Fruit fly (Drosophila melanogaster) whole organism, embryonic: ENCODE results near the gene CG4041.

ENCODE experiments used
- Atf6 ChIP-seq: fragments of 200-800 bp; sonication (Bioruptor generic); IDR thresholded peaks from 2 replicates; pipeline ENCODE4 v1.3.6; 2022; ENCODE audit warnings: missing biosample characterization, missing genetic modification characterization
- B-H2 ChIP-seq: fragments of 200-800 bp; sonication (Bioruptor generic); optimal IDR thresholded peaks from 2 replicates; lab custom pipeline; 2018; ENCODE audit warnings: missing biosample characterization, mild to moderate bottlenecking, missing genetic modification characterization
- CG10147 ChIP-seq: fragments of 200-800 bp; sonication (Bioruptor generic); optimal IDR thresholded peaks from 2 replicates; lab custom pipeline; 2019; ENCODE audit warnings: missing biosample characterization, mild to moderate bottlenecking, missing genetic modification characterization, moderate library complexity
- CG10209 ChIP-seq: fragments of 200-800 bp; sonication (Bioruptor generic); optimal IDR thresholded peaks from 3 replicates; lab custom pipeline; 2017; ENCODE audit warnings: missing biosample characterization, mild to moderate bottlenecking, missing genetic modification characterization, missing genetic modification reagents
- CG10654 ChIP-seq: fragments of 200-800 bp; sonication (Bioruptor generic); optimal IDR thresholded peaks from 2 replicates; lab custom pipeline; 2016; ENCODE audit warnings: missing biosample characterization, missing genetic modification characterization
- CG11695 ChIP-seq: fragments of 200-800 bp; sonication (Bioruptor generic); IDR thresholded peaks from 3 replicates; pipeline ENCODE4 v1.3.6; 2022; ENCODE audit warnings: missing biosample characterization, missing genetic modification characterization
- CG12155 ChIP-seq: fragments of 200-800 bp; sonication (Bioruptor generic); optimal IDR thresholded peaks from 3 replicates; lab custom pipeline; 2016; ENCODE audit warnings: missing biosample characterization, missing genetic modification characterization
- CG13287 ChIP-seq: fragments of 200-800 bp; sonication (Bioruptor generic); IDR thresholded peaks from 2 replicates; pipeline ENCODE4 v1.3.6; 2022; ENCODE audit warnings: missing biosample characterization, missing genetic modification characterization; ENCODE audit not compliant: partially characterized antibody
- CG13775 ChIP-seq: fragments of 200-800 bp; sonication (Bioruptor generic); optimal IDR thresholded peaks from 3 replicates; lab custom pipeline; 2017; ENCODE audit warnings: missing biosample characterization, mild to moderate bottlenecking, missing genetic modification characterization
- CG14050 ChIP-seq: fragments of 200-800 bp; sonication (Bioruptor generic); IDR thresholded peaks from 3 replicates; pipeline ENCODE4 v1.3.6; 2022; ENCODE audit warnings: missing biosample characterization, missing genetic modification characterization
- CG1647 ChIP-seq: fragments of 200-800 bp; sonication (Bioruptor generic); optimal IDR thresholded peaks from 3 replicates; lab custom pipeline; 2016; ENCODE audit warnings: missing biosample characterization, missing genetic modification characterization
- CG16815 ChIP-seq: fragments of 200-800 bp; sonication (Bioruptor generic); optimal IDR thresholded peaks from 3 replicates; lab custom pipeline; 2017; ENCODE audit warnings: missing biosample characterization, mild to moderate bottlenecking, missing genetic modification characterization
- CG17612 ChIP-seq: fragments of 200-800 bp; sonication (Bioruptor generic); IDR thresholded peaks from 2 replicates; pipeline ENCODE4 v1.3.6; 2022; ENCODE audit warnings: missing biosample characterization, missing genetic modification characterization
- CG18599 ChIP-seq: fragments of 200-800 bp; sonication (Bioruptor generic); optimal IDR thresholded peaks from 3 replicates; lab custom pipeline; 2017; ENCODE audit warnings: missing biosample characterization, missing genetic modification characterization, mild to moderate bottlenecking, moderate library complexity, missing genetic modification reagents
- CG31388 ChIP-seq: fragments of 200-800 bp; sonication (Bioruptor generic); optimal IDR thresholded peaks from 2 replicates; lab custom pipeline; 2016; ENCODE audit warnings: missing biosample characterization, missing genetic modification characterization
- CG3281 ChIP-seq: fragments of 200-800 bp; sonication (Bioruptor generic); optimal IDR thresholded peaks from 3 replicates; lab custom pipeline; 2017; ENCODE audit warnings: missing biosample characterization, mild to moderate bottlenecking, missing genetic modification characterization
- CG4707 ChIP-seq: fragments of 200-800 bp; sonication (Bioruptor generic); optimal IDR thresholded peaks from 2 replicates; lab custom pipeline; 2018; ENCODE audit warnings: missing biosample characterization, mild to moderate bottlenecking, missing genetic modification characterization, moderate library complexity
- CG6272 ChIP-seq: fragments of 200-800 bp; sonication (Bioruptor generic); IDR thresholded peaks from 2 replicates; pipeline ENCODE4 v1.3.6; 2022; ENCODE audit warnings: missing biosample characterization, missing genetic modification characterization
- CG6854 ChIP-seq: fragments of 200-800 bp; sonication (Bioruptor generic); optimal IDR thresholded peaks from 3 replicates; lab custom pipeline; 2017; ENCODE audit warnings: missing biosample characterization, mild to moderate bottlenecking, missing genetic modification characterization
- CG7357 ChIP-seq: fragments of 200-800 bp; sonication (Bioruptor generic); IDR thresholded peaks from 3 replicates; pipeline ENCODE4 v1.3.6; 2022; ENCODE audit warnings: missing biosample characterization, missing genetic modification characterization
- CG7987 ChIP-seq: fragments of 200-800 bp; sonication (Bioruptor generic); optimal IDR thresholded peaks from 2 replicates; lab custom pipeline; 2018; ENCODE audit warnings: missing biosample characterization, mild to moderate bottlenecking, missing genetic modification characterization, moderate library complexity
- CoRest ChIP-seq: fragments of 200-800 bp; sonication (Bioruptor generic); optimal IDR thresholded peaks from 3 replicates; lab custom pipeline; 2018; ENCODE audit warnings: missing biosample characterization, mild to moderate bottlenecking, missing genetic modification characterization, moderate library complexity
- D ChIP-seq, 2 experiments: fragments of 200-800 bp in 1 of 2; fragments of >200 bp in 1 of 2; sonication (Bioruptor generic) in 1 of 2; optimal IDR thresholded peaks; 2 replicates in 1 of 2; 3 replicates in 1 of 2; lab custom pipeline; 2017; ENCODE audit warnings: mild to moderate bottlenecking in 1 of 2, missing biosample characterization in 1 of 2, missing genetic modification characterization in 1 of 2, missing genetic modification reagents in 1 of 2
- Drgx ChIP-seq: fragments of 200-800 bp; sonication (Bioruptor generic); IDR thresholded peaks from 2 replicates; pipeline ENCODE4 v1.3.6; 2022; ENCODE audit warnings: missing biosample characterization, missing genetic modification characterization
- E2f1 ChIP-seq: fragments of 200-800 bp; sonication (Bioruptor generic); IDR thresholded peaks from 2 replicates; pipeline ENCODE4 v1.3.6; 2022; ENCODE audit warnings: missing biosample characterization, missing genetic modification characterization
- HmgD ChIP-seq: fragments of 200-800 bp; sonication (Bioruptor generic); optimal IDR thresholded peaks from 3 replicates; lab custom pipeline; 2016; ENCODE audit warnings: missing biosample characterization, missing genetic modification characterization
- Hr3 ChIP-seq: fragments of 200-800 bp; sonication (Bioruptor generic); optimal IDR thresholded peaks from 3 replicates; lab custom pipeline; 2016; ENCODE audit warnings: missing biosample characterization, missing genetic modification characterization
- Poxn ChIP-seq: fragments of 200-800 bp; sonication (Bioruptor generic); IDR thresholded peaks from 2 replicates; pipeline ENCODE4 v1.3.6; 2022; ENCODE audit warnings: missing biosample characterization, missing genetic modification characterization
- Scr ChIP-seq: fragments of 200-800 bp; sonication (Bioruptor generic); IDR thresholded peaks from 2 replicates; pipeline ENCODE4 v1.3.6; 2022; ENCODE audit warnings: missing biosample characterization, missing genetic modification characterization; ENCODE audit not compliant: partially characterized antibody
- Ssrp ChIP-seq: fragments of 200-800 bp; sonication (Bioruptor generic); optimal IDR thresholded peaks from 2 replicates; lab custom pipeline; 2018; ENCODE audit warnings: missing biosample characterization, mild to moderate bottlenecking, missing genetic modification characterization, moderate library complexity
- bigmax ChIP-seq: fragments of 200-800 bp; sonication (Bioruptor generic); optimal IDR thresholded peaks from 2 replicates; lab custom pipeline; 2018; ENCODE audit warnings: missing biosample characterization, mild to moderate bottlenecking, missing genetic modification characterization
- da ChIP-seq: fragments of 200-800 bp; sonication (Bioruptor generic); optimal IDR thresholded peaks from 2 replicates; lab custom pipeline; 2016; ENCODE audit warnings: missing biosample characterization, missing genetic modification characterization
- dimm ChIP-seq: fragments of 200-800 bp; sonication (Bioruptor generic); IDR thresholded peaks from 2 replicates; pipeline ENCODE4 v1.3.6; 2022; ENCODE audit warnings: missing biosample characterization, missing genetic modification characterization
- en ChIP-seq: fragments of 200-800 bp; sonication (Bioruptor generic); optimal IDR thresholded peaks from 2 replicates; lab custom pipeline; 2016; ENCODE audit warnings: missing biosample characterization, missing genetic modification characterization
- ftz-f1 ChIP-seq: fragments of 200-800 bp; sonication (Bioruptor generic); optimal IDR thresholded peaks from 2 replicates; lab custom pipeline; 2016; ENCODE audit warnings: missing biosample characterization, missing genetic modification characterization
- fu2 ChIP-seq: fragments of 200-800 bp; sonication (Bioruptor generic); optimal IDR thresholded peaks from 2 replicates; lab custom pipeline; 2016; ENCODE audit warnings: missing biosample characterization, missing genetic modification characterization
- gro ChIP-seq: fragments of 200-800 bp; sonication (Bioruptor generic); optimal IDR thresholded peaks from 2 replicates; lab custom pipeline; 2016; ENCODE audit warnings: missing biosample characterization, missing genetic modification characterization
- inv ChIP-seq: fragments of 200-800 bp; sonication (Bioruptor generic); IDR thresholded peaks from 2 replicates; pipeline ENCODE4 v1.3.6; 2022; ENCODE audit warnings: missing biosample characterization, missing genetic modification characterization; ENCODE audit not compliant: partially characterized antibody
- ken ChIP-seq: fragments of 200-800 bp; sonication (Bioruptor generic); IDR thresholded peaks from 3 replicates; pipeline ENCODE4 v1.3.6; 2022; ENCODE audit warnings: missing biosample characterization, missing genetic modification characterization
- nerfin-1 ChIP-seq: fragments of 200-800 bp; sonication (Bioruptor generic); optimal IDR thresholded peaks from 3 replicates; lab custom pipeline; 2019; ENCODE audit warnings: missing biosample characterization, mild to moderate bottlenecking, missing genetic modification characterization, moderate library complexity
- oc ChIP-seq: fragments of 200-800 bp; sonication (Bioruptor generic); optimal IDR thresholded peaks from 2 replicates; lab custom pipeline; 2018; ENCODE audit warnings: missing biosample characterization, mild to moderate bottlenecking, missing genetic modification characterization, moderate library complexity
- peb ChIP-seq: fragments of 200-800 bp; sonication (Bioruptor generic); IDR thresholded peaks from 2 replicates; pipeline ENCODE4 v1.3.6; 2022; ENCODE audit warnings: missing biosample characterization, missing genetic modification characterization
- pfk ChIP-seq: fragments of 200-800 bp; sonication (Bioruptor generic); optimal IDR thresholded peaks from 2 replicates; lab custom pipeline; 2018; ENCODE audit warnings: missing biosample characterization, mild to moderate bottlenecking, missing genetic modification characterization, moderate library complexity
- pho ChIP-seq: fragments of 200-800 bp; sonication (Bioruptor generic); optimal IDR thresholded peaks from 2 replicates; lab custom pipeline; 2016; ENCODE audit warnings: missing biosample characterization, missing genetic modification characterization
- psq ChIP-seq: fragments of 200-800 bp; sonication (Bioruptor generic); optimal IDR thresholded peaks from 2 replicates; lab custom pipeline; 2017; ENCODE audit warnings: missing biosample characterization, missing genetic modification characterization
- sens ChIP-seq: fragments of 200-800 bp; sonication (Bioruptor generic); peaks from one replicate; lab custom pipeline; 2016; ENCODE audit warnings: missing biosample characterization, missing genetic modification characterization
- sim ChIP-seq: fragments of 200-800 bp; sonication (Bioruptor generic); IDR thresholded peaks from 2 replicates; pipeline ENCODE4 v1.3.6; 2022; ENCODE audit warnings: missing biosample characterization, missing genetic modification characterization
- tio ChIP-seq: fragments of 200-800 bp; sonication (Bioruptor generic); optimal IDR thresholded peaks from 2 replicates; lab custom pipeline; 2017; ENCODE audit warnings: missing biosample characterization, missing genetic modification characterization, inconsistent platforms
- toy ChIP-seq: fragments of 200-800 bp; sonication (Bioruptor generic); IDR thresholded peaks from 2 replicates; pipeline ENCODE4 v1.3.6; 2022; ENCODE audit warnings: missing biosample characterization, missing genetic modification characterization
- tx ChIP-seq: fragments of 200-800 bp; sonication (Bioruptor generic); optimal IDR thresholded peaks from 2 replicates; lab custom pipeline; 2016; ENCODE audit warnings: missing biosample characterization, missing genetic modification characterization
- unpg ChIP-seq: fragments of 200-800 bp; sonication (Bioruptor generic); optimal IDR thresholded peaks from 3 replicates; lab custom pipeline; 2018; ENCODE audit warnings: missing biosample characterization, mild to moderate bottlenecking, missing genetic modification characterization, moderate library complexity

Gene CG4041

dm6 chrX:4906573-4906972 lies 11.7 kb downstream of the CG4041 start, which contains the start of gene CG6927 (continued):
- peak; percentile 94 for TF ChIP-seq sens
- TF ChIP-seq CG11695 (GFP tag; lab: Robert Waterston, UW), result peak; percentile 87
- peak; percentile 85 for TF ChIP-seq peb (GFP tag; lab: Robert Waterston, UW)
- TF ChIP-seq tx (GFP tag; lab: Kevin White, UChicago), result no peak
- no peak for TF ChIP-seq CG6854 (GFP tag; lab: Kevin White, UChicago)
- TF ChIP-seq dimm (GFP tag; lab: Robert Waterston, UW), result peak; percentile 85
- TF ChIP-seq CG12155, result peak; percentile 10
- peak; percentile 86 for TF ChIP-seq ken (GFP tag; lab: Robert Waterston, UW)
- TF ChIP-seq CG10147 (GFP tag; lab: Kevin White, UChicago), result peak; percentile 29
- TF ChIP-seq pfk, result no peak
- peak; percentile 43 for TF ChIP-seq CG13775
- peak; percentile 94 for TF ChIP-seq Atf6
- no peak for TF ChIP-seq pho (GFP tag; lab: Kevin White, UChicago)
- peak; percentile 57 for TF ChIP-seq tio (GFP tag; lab: Kevin White, UChicago)
- TF ChIP-seq CG7357, result peak; percentile 79
- peak; percentile 4 for TF ChIP-seq oc (tag; lab: Kevin White, UChicago)
- peak; percentile 63 for TF ChIP-seq CG18599
- peak; percentile 63 for TF ChIP-seq toy (GFP tag; lab: Robert Waterston, UW)
- TF ChIP-seq E2f1, result peak; percentile 87
- TF ChIP-seq ftz-f1 (GFP tag; lab: Kevin White, UChicago), result no peak
- peak; percentile 14 for TF ChIP-seq nerfin-1
- TF ChIP-seq CG31388 (GFP tag; lab: Kevin White, UChicago), result no peak
- no peak for TF ChIP-seq psq
- TF ChIP-seq CG3281 (GFP tag; lab: Kevin White, UChicago), result peak; percentile 35
- peak; percentile 67 for TF ChIP-seq sim (GFP tag; lab: Robert Waterston, UW)
- peak; percentile 88 for TF ChIP-seq CG14050 (GFP tag; lab: Robert Waterston, UW)
- TF ChIP-seq CG10654 (GFP tag; lab: Kevin White, UChicago), result peak; percentile 2
- TF ChIP-seq D (optimal IDR thresholded peaks at IDR 0.05; lab: Kevin White, UChicago), result no peak
- no peak for TF ChIP-seq D (GFP tag; optimal IDR thresholded peaks at IDR 0.05; lab: Kevin White, UChicago)
- peak; percentile 71 for TF ChIP-seq unpg (GFP tag; lab: Kevin White, UChicago)
- TF ChIP-seq en (GFP tag; lab: Kevin White, UChicago), result no peak
- peak; percentile 17 for TF ChIP-seq gro (GFP tag; lab: Kevin White, UChicago)
- peak; percentile 19 for TF ChIP-seq CG16815 (GFP tag; lab: Kevin White, UChicago)
- peak; percentile 52; the same call in 1 of the 2 replicates for TF ChIP-seq Poxn (GFP tag; lab: Robert Waterston, UW)
- TF ChIP-seq CG10209, result peak; percentile 69
- TF ChIP-seq Scr (GFP tag; lab: Robert Waterston, UW), result no peak
- TF ChIP-seq CG7987 (GFP tag; lab: Kevin White, UChicago), result no peak
- TF ChIP-seq B-H2, result no peak
- TF ChIP-seq da (GFP tag; lab: Kevin White, UChicago), result no peak
- no peak for TF ChIP-seq CG13287
- TF ChIP-seq inv, result no peak
- peak; percentile 84 for TF ChIP-seq CG6272 (GFP tag; lab: Robert Waterston, UW)
- TF ChIP-seq CG17612 (GFP tag; lab: Robert Waterston, UW), result peak; percentile 35; the same call in 1 of the 2 replicates
- TF ChIP-seq bigmax (GFP tag; lab: Kevin White, UChicago), result no peak
- TF ChIP-seq fu2 (GFP tag; lab: Kevin White, UChicago), result no peak
- peak; percentile 79 for TF ChIP-seq CoRest (tag; lab: Kevin White, UChicago)
- TF ChIP-seq HmgD, result no peak
- no peak for TF ChIP-seq CG4707 (GFP tag; lab: Kevin White, UChicago)
- peak; percentile 50 for TF ChIP-seq Hr3 (GFP tag; lab: Kevin White, UChicago)
- no peak for TF ChIP-seq CG1647 (GFP tag; lab: Kevin White, UChicago)
- peak; percentile 95 for TF ChIP-seq Drgx (GFP tag; lab: Robert Waterston, UW)
- TF ChIP-seq Ssrp (tag; lab: Kevin White, UChicago), result peak; percentile 94
